Fruit fly (Drosophila melanogaster): ENCODE measurements around the gene CG34174.

Gene CG34174

DNA sequence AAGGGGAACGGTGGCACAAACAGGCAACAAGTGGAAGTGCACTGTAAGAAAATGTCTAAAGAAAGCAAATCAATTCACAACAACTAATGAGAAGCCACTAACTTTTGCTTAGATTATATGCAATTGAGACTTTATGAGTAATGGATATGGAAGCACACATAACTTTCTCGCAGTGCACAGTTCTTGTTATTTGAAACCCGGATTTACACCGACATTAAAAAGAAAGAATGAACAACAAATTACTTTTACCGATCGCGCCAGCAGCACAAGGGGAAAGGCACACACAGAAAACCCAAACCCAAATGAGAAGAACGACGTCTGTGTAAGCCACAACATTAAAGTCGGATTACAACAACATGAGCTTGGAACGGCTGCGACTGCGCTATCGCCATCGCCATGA lies 25.0 kb upstream of the CG34174 start (continued):
- TF ChIP-seq run (tag; optimal IDR thresholded peaks at IDR 0.05) (no peak), CG15479 (GFP tag; optimal IDR thresholded peaks at IDR 0.05) (no peak), CG9797 (GFP tag; optimal IDR thresholded peaks at IDR 0.05) (no peak), prd (optimal IDR thresholded peaks at IDR 0.05) (no peak), prd (GFP tag; IDR thresholded peaks at IDR 0.05) (peak; percentile 82), CG31365 (tag; optimal IDR thresholded peaks at IDR 0.05) (peak; percentile 14), ara (GFP tag; IDR thresholded peaks at IDR 0.05) (peak; percentile 83), CG3726 (GFP tag; IDR thresholded peaks at IDR 0.05) (peak; percentile 73; the same call in 2 of the 3 replicates), phol (tag; optimal IDR thresholded peaks at IDR 0.05) (peak; percentile 79), Sin3A (optimal IDR thresholded peaks at IDR 0.05) (no peak), MTF-1 (GFP tag; optimal IDR thresholded peaks at IDR 0.05; ENCODE audit: borderline replicate concordance) (peak; percentile 64), nom (GFP tag; optimal IDR thresholded peaks at IDR 0.05) (peak; percentile 10), hkb (optimal IDR thresholded peaks at IDR 0.05) (no peak), hkb (GFP tag; IDR thresholded peaks at IDR 0.05) (peak; percentile 60), mam (GFP tag; optimal IDR thresholded peaks at IDR 0.05) (no peak), Trl (optimal IDR thresholded peaks at IDR 0.05) (no peak), Trl (GFP tag; optimal IDR thresholded peaks at IDR 0.05) (peak; percentile 73), CG2129 (GFP tag; IDR thresholded peaks at IDR 0.05; ENCODE audit: partially characterized antibody) (no peak), CG5180 (GFP tag; optimal IDR thresholded peaks at IDR 0.05) (peak; percentile 11), Ptx1 (GFP tag; IDR thresholded peaks at IDR 0.05) (peak; percentile 66), CG12942 (GFP tag; optimal IDR thresholded peaks at IDR 0.05) (peak; percentile 29), CG6689 (GFP tag; IDR thresholded peaks at IDR 0.05) (peak; percentile 78), repo (GFP tag; optimal IDR thresholded peaks at IDR 0.05) (peak; percentile 55), CG3163 (GFP tag; optimal IDR thresholded peaks at IDR 0.05) (peak; percentile 4), CG34224 (GFP tag; IDR thresholded peaks at IDR 0.05; ENCODE audit: partially characterized antibody) (no peak), CG10543 (GFP tag; optimal IDR thresholded peaks at IDR 0.05) (no peak), pros (GFP tag; optimal IDR thresholded peaks at IDR 0.05) (no peak), CG30403 (GFP tag; optimal IDR thresholded peaks at IDR 0.05) (peak; percentile 60), CG15601 (tag; optimal IDR thresholded peaks at IDR 0.05) (peak; percentile 83), sim (GFP tag; IDR thresholded peaks at IDR 0.05) (peak; percentile 78), CrebB (tag; optimal IDR thresholded peaks at IDR 0.05) (no peak), otp (GFP tag; IDR thresholded peaks at IDR 0.05) (peak; percentile 70; the same call in 2 of the 3 replicates), CG2712 (tag; optimal IDR thresholded peaks at IDR 0.05) (peak; percentile 90), her (GFP tag; optimal IDR thresholded peaks at IDR 0.05) (peak; percentile 1), CG17829 (tag; optimal IDR thresholded peaks at IDR 0.05) (peak; percentile 88), CG2202 (tag; optimal IDR thresholded peaks at IDR 0.05) (peak; percentile 88), CG17385 (GFP tag; optimal IDR thresholded peaks at IDR 0.05) (peak; percentile 17), CG12104 (GFP tag; optimal IDR thresholded peaks at IDR 0.05) (peak; percentile 4), Vsx1 (GFP tag; optimal IDR thresholded peaks at IDR 0.05) (no peak), CG15269 (tag; optimal IDR thresholded peaks at IDR 0.05) (no peak), CG12155 (GFP tag; optimal IDR thresholded peaks at IDR 0.05) (peak; percentile 18), E2f2 (GFP tag; IDR thresholded peaks at IDR 0.05) (0 out of 2 replicates have a peak, but pooled peaks have one; percentile 14), CG33213 (GFP tag; optimal IDR thresholded peaks at IDR 0.05) (peak; percentile 66), CG4404 (GFP tag; IDR thresholded peaks at IDR 0.05) (peak; percentile 64; the same call in 1 of the 2 replicates), CG5953 (GFP tag; IDR thresholded peaks at IDR 0.05) (no peak), D (optimal IDR thresholded peaks at IDR 0.05) (no peak), D (GFP tag; optimal IDR thresholded peaks at IDR 0.05) (peak; percentile 87), hb (GFP tag; IDR thresholded peaks at IDR 0.05; ENCODE audit: partially characterized antibody) (no peak), kay (GFP tag; optimal IDR thresholded peaks at IDR 0.05) (peak; percentile 25), Abd-B (GFP tag; optimal IDR thresholded peaks at IDR 0.05) (peak; percentile 54), Drgx (GFP tag; IDR thresholded peaks at IDR 0.05) (peak; percentile 19; the same call in 1 of the 2 replicates), NC2α (GFP tag; optimal IDR thresholded peaks at IDR 0.05) (no peak)

All from whole organism, embryonic.